Fruit fly (Drosophila melanogaster) whole organism, embryonic: ENCODE results near the gene Sry-alpha.

ENCODE experiments used
- Asciz ChIP-seq: fragments of 200-800 bp; sonication (Bioruptor generic); optimal IDR thresholded peaks from 2 replicates; lab custom pipeline; 2017; ENCODE audit warnings: missing biosample characterization, mild to moderate bottlenecking, missing genetic modification characterization, missing genetic modification reagents
- Atf3 ChIP-seq: fragments of 200-800 bp; sonication (Bioruptor generic); optimal IDR thresholded peaks from 3 replicates; lab custom pipeline; 2016; ENCODE audit warnings: missing biosample characterization, missing genetic modification characterization
- CG10543 ChIP-seq: fragments of 200-800 bp; sonication (Bioruptor generic); optimal IDR thresholded peaks from 3 replicates; lab custom pipeline; 2017; ENCODE audit warnings: missing biosample characterization, mild to moderate bottlenecking, missing genetic modification characterization, moderate library complexity
- CG10654 ChIP-seq: fragments of 200-800 bp; sonication (Bioruptor generic); optimal IDR thresholded peaks from 2 replicates; lab custom pipeline; 2016; ENCODE audit warnings: missing biosample characterization, missing genetic modification characterization
- CG12236 ChIP-seq: fragments of 200-800 bp; sonication (Bioruptor generic); optimal IDR thresholded peaks from 2 replicates; lab custom pipeline; 2016; ENCODE audit warnings: missing biosample characterization, missing genetic modification characterization
- CG12299 ChIP-seq: fragments of 200-800 bp; sonication (Bioruptor generic); optimal IDR thresholded peaks from 2 replicates; lab custom pipeline; 2018; ENCODE audit warnings: missing biosample characterization, mild to moderate bottlenecking, missing genetic modification characterization
- CG15696 ChIP-seq: fragments of 200-800 bp; sonication (Bioruptor generic); optimal IDR thresholded peaks from 2 replicates; lab custom pipeline; 2019; ENCODE audit warnings: missing biosample characterization, mild to moderate bottlenecking, missing genetic modification characterization, moderate library complexity
- CG18764 ChIP-seq: fragments of 200-800 bp; sonication (Bioruptor generic); optimal IDR thresholded peaks from 3 replicates; lab custom pipeline; 2016; ENCODE audit warnings: missing biosample characterization, missing genetic modification characterization
- CG2875 ChIP-seq: fragments of 200-800 bp; sonication (Bioruptor generic); optimal IDR thresholded peaks from 2 replicates; lab custom pipeline; 2017; ENCODE audit warnings: missing biosample characterization, mild to moderate bottlenecking, missing genetic modification characterization, missing genetic modification reagents
- CG7928 ChIP-seq: fragments of 200-800 bp; sonication (Bioruptor generic); optimal IDR thresholded peaks from 2 replicates; lab custom pipeline; 2017; ENCODE audit warnings: missing biosample characterization, mild to moderate bottlenecking, missing genetic modification characterization
- Dp ChIP-seq: fragments of 200-800 bp; sonication (Bioruptor generic); optimal IDR thresholded peaks from 2 replicates; lab custom pipeline; 2018; ENCODE audit warnings: missing biosample characterization, mild to moderate bottlenecking, missing genetic modification characterization, moderate library complexity
- E2f1 ChIP-seq: fragments of 200-800 bp; sonication (Bioruptor generic); IDR thresholded peaks from 2 replicates; pipeline ENCODE4 v1.3.6; 2022; ENCODE audit warnings: missing biosample characterization, missing genetic modification characterization
- Fer2 ChIP-seq: fragments of 200-800 bp; sonication (Bioruptor generic); optimal IDR thresholded peaks from 2 replicates; lab custom pipeline; 2018; ENCODE audit warnings: missing biosample characterization, mild to moderate bottlenecking, missing genetic modification characterization, moderate library complexity
- Kr ChIP-seq: fragments of 200-800 bp; sonication (Bioruptor generic); optimal IDR thresholded peaks from 2 replicates; lab custom pipeline; 2017; ENCODE audit warnings: missing biosample characterization, mild to moderate bottlenecking, missing genetic modification characterization
- bab2 ChIP-seq: fragments of 200-800 bp; sonication (Bioruptor generic); optimal IDR thresholded peaks from 2 replicates; lab custom pipeline; 2016; ENCODE audit warnings: missing biosample characterization, missing genetic modification characterization
- cwo ChIP-seq: fragments of 200-800 bp; sonication (Bioruptor generic); optimal IDR thresholded peaks from 3 replicates; lab custom pipeline; 2017; ENCODE audit warnings: missing biosample characterization, missing genetic modification characterization, mild to moderate bottlenecking, moderate library complexity, missing genetic modification reagents
- hbn ChIP-seq: fragments of 200-800 bp; sonication (Bioruptor generic); IDR thresholded peaks from 2 replicates; pipeline ENCODE4 v1.3.6; 2022; ENCODE audit warnings: missing biosample characterization, missing genetic modification characterization; ENCODE audit not compliant: partially characterized antibody
- jing ChIP-seq: fragments of 200-800 bp; sonication (Bioruptor generic); optimal IDR thresholded peaks from 2 replicates; lab custom pipeline; 2018; ENCODE audit warnings: missing biosample characterization, mild to moderate bottlenecking, missing genetic modification characterization
- kay ChIP-seq: fragments of 200-800 bp; sonication (Bioruptor generic); optimal IDR thresholded peaks from 2 replicates; lab custom pipeline; 2016; ENCODE audit warnings: missing biosample characterization, missing genetic modification characterization
- ro ChIP-seq: fragments of 200-800 bp; sonication (Bioruptor generic); IDR thresholded peaks from 2 replicates; pipeline ENCODE4 v1.3.6; 2022; ENCODE audit warnings: missing biosample characterization, missing genetic modification characterization
- sc ChIP-seq, 3 experiments: fragments of >200 bp in 2 of 3; fragments of 200-800 bp in 1 of 3; sonication (Bioruptor generic) in 1 of 3; optimal IDR thresholded peaks; 2 replicates in 2 of 3; 3 replicates in 1 of 3; lab custom pipeline; 2017; ENCODE audit warnings: mild to moderate bottlenecking in 1 of 3, missing biosample characterization in 1 of 3, missing genetic modification characterization in 1 of 3, missing genetic modification reagents in 1 of 3
- slbo ChIP-seq: fragments of 200-800 bp; sonication (Bioruptor generic); IDR thresholded peaks from 2 replicates; pipeline ENCODE4 v1.3.6; 2022; ENCODE audit warnings: missing biosample characterization, missing genetic modification characterization
- slp2 ChIP-seq: fragments of 200-800 bp; sonication (Bioruptor generic); optimal IDR thresholded peaks from 2 replicates; lab custom pipeline; 2016; ENCODE audit warnings: missing biosample characterization, missing genetic modification characterization
- unc-4 ChIP-seq: fragments of 200-800 bp; sonication (Bioruptor generic); IDR thresholded peaks from 2 replicates; pipeline ENCODE4 v1.3.6; 2022; ENCODE audit warnings: missing biosample characterization, missing genetic modification characterization; ENCODE audit not compliant: partially characterized antibody
- usp ChIP-seq: fragments of >200 bp; optimal IDR thresholded peaks from 2 replicates; lab custom pipeline; 2017; ENCODE audit warnings: missing biosample characterization, missing genetic modification characterization

The Sry-alpha gene

DNA sequence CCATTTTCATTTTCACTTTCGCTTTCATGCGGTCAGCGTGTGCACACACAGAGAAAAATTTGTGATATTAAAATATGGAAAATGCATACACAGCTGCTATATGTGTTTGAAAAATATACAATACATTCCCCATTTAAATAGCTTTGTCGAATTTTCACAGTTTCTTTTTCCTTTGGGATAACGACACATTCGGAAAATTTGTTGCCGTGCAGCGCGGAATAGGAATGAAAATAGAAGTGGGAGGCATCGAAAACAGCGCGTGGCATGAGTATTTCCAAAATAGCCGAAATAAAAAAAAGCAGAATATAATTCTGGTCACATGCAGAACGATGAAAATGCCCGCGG lies 53.2 kb downstream of the Sry-alpha start (continued):
- peak; percentile 88 for TF ChIP-seq E2f1 (GFP tag; lab: Robert Waterston, UW)
- peak; percentile 65 for TF ChIP-seq CG18764 (GFP tag; lab: Kevin White, UChicago)
- no peak for TF ChIP-seq hbn (GFP tag; lab: Robert Waterston, UW)
- peak; percentile 81 for TF ChIP-seq CG12299 (tag; lab: Kevin White, UChicago)
- TF ChIP-seq usp (GFP tag; lab: Kevin White, UChicago), result no peak
- peak; percentile 64 for TF ChIP-seq slp2 (GFP tag; lab: Kevin White, UChicago)
- TF ChIP-seq CG2875 (GFP tag; lab: Kevin White, UChicago), result peak; percentile 79
- peak; percentile 69 for TF ChIP-seq kay
- TF ChIP-seq jing, result peak; percentile 68
- TF ChIP-seq Dp (GFP tag; lab: Kevin White, UChicago), result no peak
- peak; percentile 39 for TF ChIP-seq CG15696
- no peak for TF ChIP-seq Kr (GFP tag; lab: Kevin White, UChicago)
- TF ChIP-seq slbo, result peak; percentile 93
- peak; percentile 73 for TF ChIP-seq CG12236 (GFP tag; lab: Kevin White, UChicago)
- TF ChIP-seq Atf3 (GFP tag; lab: Kevin White, UChicago), result peak; percentile 79
- peak; percentile 91 for TF ChIP-seq cwo (GFP tag; lab: Kevin White, UChicago)
- peak; percentile 74 for TF ChIP-seq Asciz (GFP tag; lab: Kevin White, UChicago)
- TF ChIP-seq Fer2 (tag; lab: Kevin White, UChicago), result peak; percentile 69
- TF ChIP-seq CG10654 (GFP tag; lab: Kevin White, UChicago), result peak; percentile 80
- TF ChIP-seq unc-4, result no peak
- peak; percentile 57 for TF ChIP-seq ro
- peak; percentile 90 for TF ChIP-seq bab2 (GFP tag; lab: Kevin White, UChicago)
- TF ChIP-seq CG7928 (GFP tag; lab: Kevin White, UChicago), result peak; percentile 54
- TF ChIP-seq CG10543, result peak; percentile 56
- TF ChIP-seq sc (optimal IDR thresholded peaks at IDR 0.05; lab: Kevin White, UChicago), result no peak
- peak; percentile 43 for TF ChIP-seq sc (GFP tag; optimal IDR thresholded peaks at IDR 0.05; lab: Kevin White, UChicago)
- TF ChIP-seq, all 482 proteins: peak for 404
